Worm (Caenorhabditis elegans) whole organism, L4/young adult: ENCODE data around the gene srr-8.

ENCODE experiments used
- W03F9.2 ChIP-seq: fragments of 150-350 bp; optimal IDR thresholded peaks from 2 replicates; lab custom pipeline; 2014; ENCODE audit warnings: missing biosample characterization, missing genetic modification characterization
- dao-5 ChIP-seq: sonication (generic microtip); optimal IDR thresholded peaks from 2 replicates; lab custom pipeline; 2016; ENCODE audit warnings: missing genotype, missing genetic modification characterization, moderate library complexity, missing compliant biosample characterization
- him-1 ChIP-seq: sonication (generic microtip); optimal IDR thresholded peaks from 2 replicates; lab custom pipeline; 2016; ENCODE audit warnings: missing genotype, missing genetic modification reagents, missing genetic modification characterization, missing compliant biosample characterization

DNA sequence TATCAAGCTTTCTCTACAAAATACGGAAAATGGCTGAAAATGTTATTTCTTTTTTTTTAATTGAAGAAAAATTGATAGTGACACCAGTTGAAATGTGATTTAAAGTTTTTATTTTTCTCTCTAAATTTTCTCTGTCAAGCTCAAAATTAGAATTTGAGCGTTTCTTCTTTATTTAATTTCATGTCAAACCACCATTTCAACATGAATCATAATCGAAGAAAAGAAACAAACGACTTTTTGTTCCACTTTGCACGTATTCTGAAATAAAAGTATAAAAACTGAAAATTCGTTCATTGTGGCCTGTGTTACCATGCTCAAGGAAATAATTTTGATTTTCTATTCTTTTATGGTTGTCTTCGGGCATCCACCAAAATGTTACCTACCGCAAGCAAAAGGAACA is 31.6 kb downstream of the srr-8 start, which contains the start of gene K11D12.13:
- TF ChIP-seq W03F9.2 (tag; lab: Kevin White, UChicago) = no peak
- no peak for TF ChIP-seq dao-5
- TF ChIP-seq him-1 (tag; lab: Kevin White, UChicago) = no peak
